Worm (Caenorhabditis elegans) whole organism, young adult: ENCODE results near the gene sulp-7.

Experiments
- ama-1 ChIP-seq, 3 experiments: fragments of 150-350 bp in 1 of 3; sonication (generic microtip) in 2 of 3; optimal IDR thresholded peaks; 2 replicates each; lab custom pipeline; 2014 to 2018; ENCODE audit warnings: missing biosample characterization in 2 of 3, missing genetic modification characterization in 2 of 3, missing genetic modification reagents in 2 of 3
- ceh-79 ChIP-seq: sonication (generic microtip); optimal IDR thresholded peaks from 2 replicates; lab custom pipeline; 2017; ENCODE audit warnings: mild to moderate bottlenecking, missing genetic modification characterization, missing compliant biosample characterization
- die-1 ChIP-seq: sonication (generic microtip); optimal IDR thresholded peaks from 2 replicates; lab custom pipeline; 2016; ENCODE audit warnings: missing genotype, mild to moderate bottlenecking, missing genetic modification characterization, missing compliant biosample characterization

DNA sequence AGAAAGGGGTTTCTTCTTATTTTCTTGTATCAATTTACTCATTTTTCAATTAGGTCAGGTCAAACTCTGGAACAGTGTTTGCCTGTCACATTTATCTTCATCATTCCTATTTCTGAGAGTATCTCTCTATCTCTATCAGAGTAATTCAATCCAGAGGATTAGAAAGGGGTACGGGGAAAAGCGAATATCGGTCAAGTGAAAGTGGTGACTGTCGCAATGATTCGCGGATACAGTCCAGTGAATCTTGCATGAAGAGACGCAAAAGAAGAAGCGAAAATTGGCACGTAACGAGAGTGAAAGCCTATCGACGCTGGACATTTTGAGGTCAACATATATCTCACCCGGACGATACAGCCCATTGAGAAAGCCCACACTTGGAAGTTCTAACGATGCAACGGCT lies 15.7 kb upstream of the sulp-7 start, which contains the start of gene lpr-4:
- TF ChIP-seq ceh-79 (tag; lab: Kevin White, UChicago) (no peak), ama-1 (optimal IDR thresholded peaks at IDR 0.05; lab: Kevin White, UChicago) (no peak), ama-1 (GFP tag; optimal IDR thresholded peaks at IDR 0.05; lab: Kevin White, UChicago) (no peak), die-1 (tag; lab: Kevin White, UChicago) (no peak)
